Worm (Caenorhabditis elegans): Measurements from ENCODE around the gene C56G2.9.

Gene C56G2.9

ce11 chrIII:6341878-6342453 is 1.2 kb downstream of the C56G2.9 start, which contains the start of gene rpn-13:
Gene rpn-13, minus strand, starts transcription at chrIII:6341928.
- no peak for TF ChIP-seq dao-5 (tag; optimal IDR thresholded peaks at IDR 0.05)
- TF ChIP-seq W03F9.2 (tag; optimal IDR thresholded peaks at IDR 0.05) = peak; percentile 1
- peak; percentile 29 for TF ChIP-seq him-1 (tag; optimal IDR thresholded peaks at IDR 0.05)

- TF ChIP-seq dao-5 (tag; optimal IDR thresholded peaks at IDR 0.05) (no peak), W03F9.2 (tag; optimal IDR thresholded peaks at IDR 0.05) (no peak), him-1 (tag; optimal IDR thresholded peaks at IDR 0.05) (no peak)
Measured at ce11 chrIII:6339919-6340434, 3.2 kb downstream of the C56G2.9 start, which contains the start of gene let-767. Gene let-767, minus strand, starts transcription at chrIII:6339969.

DNA sequence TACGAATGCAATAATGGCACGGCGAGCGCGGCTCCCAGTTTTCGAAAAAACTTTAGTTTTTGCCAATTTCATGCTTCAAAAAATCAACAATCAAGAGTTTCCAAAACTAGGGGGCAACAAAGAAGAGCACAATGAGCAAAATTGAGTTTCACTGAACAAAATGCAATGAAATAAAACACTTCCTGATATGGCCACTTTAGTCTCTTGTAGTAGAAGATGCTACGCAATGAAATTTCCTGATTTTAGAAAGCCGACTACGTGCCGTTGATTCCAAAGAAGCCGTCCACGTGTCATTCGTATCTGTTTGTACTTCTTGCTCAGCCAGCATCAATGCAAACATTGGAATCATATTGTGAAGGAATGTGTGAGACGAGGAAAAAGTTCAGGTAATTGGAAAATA is 8.8 kb downstream of the C56G2.9 start:
- TF ChIP-seq him-1 (tag; optimal IDR thresholded peaks at IDR 0.05) (no peak), dao-5 (tag; optimal IDR thresholded peaks at IDR 0.05) (no peak), W03F9.2 (tag; optimal IDR thresholded peaks at IDR 0.05) (no peak)

- TF ChIP-seq dao-5 (tag; optimal IDR thresholded peaks at IDR 0.05) (no peak), W03F9.2 (tag; optimal IDR thresholded peaks at IDR 0.05) (no peak)
Measured at ce11 chrIII:6331211-6331782, 11.8 kb downstream of the C56G2.9 start, which contains the start of gene C56G2.4. Gene C56G2.4, plus strand, starts transcription at chrIII:6331732.

- TF ChIP-seq dao-5 (tag; optimal IDR thresholded peaks at IDR 0.05) = no peak
- no peak for TF ChIP-seq him-1 (tag; optimal IDR thresholded peaks at IDR 0.05)
- TF ChIP-seq W03F9.2 (tag; optimal IDR thresholded peaks at IDR 0.05) = no peak
Measured at ce11 chrIII:6324139-6324538, 19.0 kb downstream of the C56G2.9 start, which contains the start of gene C56G2.5. Gene C56G2.5, minus strand, starts transcription at chrIII:6324239.

- TF ChIP-seq W03F9.2 (tag; optimal IDR thresholded peaks at IDR 0.05) = no peak
- no peak for TF ChIP-seq him-1 (tag; optimal IDR thresholded peaks at IDR 0.05)
- no peak for TF ChIP-seq dao-5 (tag; optimal IDR thresholded peaks at IDR 0.05)
Measured at ce11 chrIII:6317345-6317744, 25.8 kb downstream of the C56G2.9 start.

DNA sequence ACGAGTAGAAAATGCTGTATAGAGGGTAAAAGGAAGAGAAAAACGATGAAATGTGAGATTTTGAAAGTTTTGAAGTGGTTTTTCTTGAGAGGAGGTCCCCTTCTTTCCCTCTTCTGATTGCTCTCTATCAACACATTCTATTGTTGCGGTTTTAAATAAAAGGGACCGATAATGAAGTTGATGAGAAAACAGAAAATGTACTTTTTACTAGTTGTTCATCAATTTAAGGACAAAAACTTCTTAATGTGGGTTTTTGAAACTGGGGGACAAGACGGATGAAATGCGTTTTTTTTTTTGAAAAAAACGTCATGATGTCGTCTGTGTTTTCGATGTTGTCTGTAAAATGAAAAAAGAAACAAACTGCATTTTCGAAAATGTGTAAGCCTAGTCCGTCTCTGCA is 26.3 kb downstream of the C56G2.9 start:
- TF ChIP-seq W03F9.2 (tag; optimal IDR thresholded peaks at IDR 0.05) (no peak), him-1 (tag; optimal IDR thresholded peaks at IDR 0.05) (no peak), dao-5 (tag; optimal IDR thresholded peaks at IDR 0.05) (no peak)

ce11 chrIII:6315515-6315914 is 27.6 kb downstream of the C56G2.9 start:
- TF ChIP-seq dao-5 (tag; optimal IDR thresholded peaks at IDR 0.05) (no peak), W03F9.2 (tag; optimal IDR thresholded peaks at IDR 0.05) (no peak), him-1 (tag; optimal IDR thresholded peaks at IDR 0.05) (no peak)

- TF ChIP-seq him-1 (tag; optimal IDR thresholded peaks at IDR 0.05) = no peak
- TF ChIP-seq dao-5 (tag; optimal IDR thresholded peaks at IDR 0.05) = no peak
- no peak for TF ChIP-seq W03F9.2 (tag; optimal IDR thresholded peaks at IDR 0.05)
Measured at ce11 chrIII:6312244-6312643, 30.9 kb downstream of the C56G2.9 start.

DNA sequence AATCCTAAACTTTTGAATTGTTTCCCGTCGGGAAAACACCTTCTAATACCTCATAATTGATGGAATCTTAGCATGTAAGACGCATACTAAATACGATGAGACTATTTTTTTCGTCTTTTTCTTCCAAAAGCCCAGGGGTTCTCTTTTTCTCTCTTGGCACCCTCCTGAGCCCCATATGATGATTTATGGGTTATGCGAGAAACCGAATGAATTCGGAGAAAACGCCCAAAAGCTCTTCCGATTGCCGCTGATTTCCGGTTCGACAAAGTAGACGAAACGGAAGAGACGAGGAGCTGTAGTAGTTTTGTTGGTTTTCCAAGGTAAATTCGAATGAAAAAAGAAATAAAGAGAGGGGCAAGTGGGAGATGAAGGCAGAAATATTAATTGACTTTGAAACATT is 31.7 kb downstream of the C56G2.9 start:
- TF ChIP-seq W03F9.2 (tag; optimal IDR thresholded peaks at IDR 0.05) (no peak), him-1 (tag; optimal IDR thresholded peaks at IDR 0.05) (no peak), dao-5 (tag; optimal IDR thresholded peaks at IDR 0.05) (no peak)

DNA sequence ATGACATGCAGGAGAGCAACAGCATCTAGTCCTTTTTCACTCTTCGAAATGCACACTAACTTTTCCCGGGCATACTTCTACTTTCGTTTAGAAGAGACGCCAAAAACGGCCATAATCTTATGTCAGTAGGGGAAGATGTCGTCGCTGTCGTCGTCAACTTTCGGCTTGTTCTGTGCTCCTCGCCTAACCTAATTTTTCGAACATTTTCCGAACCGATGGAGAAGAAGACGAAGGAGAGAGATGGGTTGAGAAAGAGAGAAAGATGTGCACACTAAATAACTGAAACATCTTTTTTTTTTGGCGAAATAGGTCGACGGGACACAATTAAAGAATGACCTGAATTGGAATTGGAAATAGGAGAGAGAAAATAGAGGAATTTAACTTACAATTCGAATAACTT is 32.8 kb downstream of the C56G2.9 start:
- TF ChIP-seq W03F9.2 (tag; optimal IDR thresholded peaks at IDR 0.05) (no peak), him-1 (tag; optimal IDR thresholded peaks at IDR 0.05) (no peak), dao-5 (tag; optimal IDR thresholded peaks at IDR 0.05) (no peak)

- TF ChIP-seq him-1 (tag; optimal IDR thresholded peaks at IDR 0.05) (no peak), W03F9.2 (tag; optimal IDR thresholded peaks at IDR 0.05) (no peak), dao-5 (tag; optimal IDR thresholded peaks at IDR 0.05) (no peak)
Measured at ce11 chrIII:6309066-6309465, 34.1 kb downstream of the C56G2.9 start, which contains the start of gene gar-2. Gene gar-2, plus strand, starts transcription at chrIII:6309366.

ce11 chrIII:6307832-6308231 is 35.3 kb downstream of the C56G2.9 start:
- no peak for TF ChIP-seq him-1 (tag; optimal IDR thresholded peaks at IDR 0.05)
- no peak for TF ChIP-seq dao-5 (tag; optimal IDR thresholded peaks at IDR 0.05)
- TF ChIP-seq W03F9.2 (tag; optimal IDR thresholded peaks at IDR 0.05) = no peak

DNA sequence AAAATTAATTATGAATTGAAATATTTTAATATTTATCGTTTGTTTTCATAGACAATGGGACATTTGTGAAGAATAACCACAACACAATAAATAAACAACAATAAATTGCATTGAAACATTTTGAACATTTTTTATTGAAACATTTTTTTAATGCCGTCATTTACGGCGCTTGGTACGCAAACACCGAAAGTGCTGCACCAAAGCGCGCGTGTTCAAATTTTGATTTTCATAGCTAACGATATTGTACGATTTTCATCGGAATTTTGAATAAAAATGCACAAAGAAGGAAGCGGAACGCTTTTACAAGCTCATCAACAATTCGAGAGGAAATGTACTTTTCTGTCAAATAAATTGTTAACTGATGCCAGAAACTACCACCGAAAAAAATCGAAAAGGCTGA is 39.3 kb downstream of the C56G2.9 start:
- TF ChIP-seq W03F9.2 (tag; optimal IDR thresholded peaks at IDR 0.05) (no peak), dao-5 (tag; optimal IDR thresholded peaks at IDR 0.05) (no peak), him-1 (tag; optimal IDR thresholded peaks at IDR 0.05) (no peak)

All from whole organism, L4/young adult.